Fruit fly (Drosophila melanogaster): Measurements from ENCODE around the gene CG10177.

dm6 chr3R:23507376-23507775 lies 14.0 kb downstream of the CG10177 start, which contains the start of gene CG34289:
- TF ChIP-seq psq (optimal IDR thresholded peaks at IDR 0.05), result no peak
- no peak for TF ChIP-seq h (optimal IDR thresholded peaks at IDR 0.05)
- no peak for TF ChIP-seq Sin3A (optimal IDR thresholded peaks at IDR 0.05)
- TF ChIP-seq Myc (optimal IDR thresholded peaks at IDR 0.05), result no peak
- no peak for TF ChIP-seq insv (optimal IDR thresholded peaks at IDR 0.05)
